Worm (Caenorhabditis elegans) whole organism, midembryonic: ENCODE data around the gene C16C8.9.

ENCODE experiments used
- T22C8.4 ChIP-seq: fragments of 200-800 bp; sonication (Bioruptor generic); IDR thresholded peaks from 2 replicates; pipeline ENCODE4 v1.3.6; 2022; ENCODE audit warnings: missing genetic modification characterization, missing compliant biosample characterization
- cog-1 ChIP-seq: sonication (generic microtip); optimal IDR thresholded peaks from 2 replicates; lab custom pipeline; 2016; ENCODE audit warnings: missing genetic modification characterization, missing compliant biosample characterization
- flt-1 ChIP-seq: fragments of 200-800 bp; sonication (Bioruptor generic); IDR thresholded peaks from 2 replicates; pipeline ENCODE4 v1.3.6; 2022; ENCODE audit warnings: missing genetic modification characterization, missing compliant biosample characterization
- klf-2 ChIP-seq: fragments of 200-800 bp; sonication (Bioruptor generic); conservative IDR thresholded peaks from 2 replicates; pipeline ENCODE4 v1.3.6; 2022; ENCODE audit warnings: missing genetic modification reagents, missing genetic modification characterization, missing compliant biosample characterization
- med-1 ChIP-seq: sonication (generic microtip); optimal IDR thresholded peaks from 2 replicates; lab custom pipeline; 2017; ENCODE audit warnings: missing genetic modification characterization, mild to moderate bottlenecking, missing compliant biosample characterization, antibody characterized with exemption, missing genetic modification reagents; ENCODE audit not compliant: insufficient read depth
- ref-1 ChIP-seq: fragments of 200-800 bp; sonication (Bioruptor generic); conservative IDR thresholded peaks from 2 replicates; pipeline ENCODE4 v1.3.6; 2022; ENCODE audit warnings: missing genetic modification reagents, missing genetic modification characterization, missing compliant biosample characterization
- tab-1 ChIP-seq: fragments of 200-800 bp; sonication (Bioruptor generic); IDR thresholded peaks from 2 replicates; pipeline ENCODE4 v1.3.6; 2022; ENCODE audit warnings: missing genetic modification characterization, missing compliant biosample characterization
- ztf-23 ChIP-seq: fragments of 200-800 bp; sonication (Bioruptor generic); IDR thresholded peaks from 2 replicates; pipeline ENCODE4 v1.3.6; 2022; ENCODE audit warnings: missing genetic modification reagents, missing genetic modification characterization, missing compliant biosample characterization
- ztf-29 ChIP-seq: fragments of 200-800 bp; sonication (Bioruptor generic); IDR thresholded peaks from 2 replicates; pipeline ENCODE4 v1.3.6; 2022; ENCODE audit warnings: missing genetic modification reagents, missing genetic modification characterization, missing compliant biosample characterization

DNA sequence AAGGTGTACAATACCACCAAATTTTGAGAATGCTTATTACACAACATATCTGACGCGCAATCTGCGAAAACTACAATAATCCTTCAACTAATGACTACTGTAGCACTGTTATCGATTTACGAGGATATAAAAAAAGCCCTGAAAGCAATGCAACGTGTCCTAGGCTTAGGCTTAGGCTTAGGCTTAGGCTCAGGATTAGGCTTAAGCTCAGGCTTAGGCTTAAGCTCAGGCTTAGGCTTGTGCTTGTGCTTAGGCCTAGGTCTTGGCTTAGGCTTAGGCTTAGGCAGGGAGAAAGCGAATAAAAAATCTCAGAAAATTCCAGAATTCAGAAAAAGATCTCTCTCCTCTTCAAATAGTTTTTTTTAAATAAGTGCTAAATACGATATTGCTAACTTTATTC is 3.8 kb downstream of the C16C8.9 start:
- TF ChIP-seq cog-1 (tag; lab: Kevin White, UChicago): no peak
- no peak for TF ChIP-seq med-1 (GFP tag; lab: Kevin White, UChicago)
- no peak for TF ChIP-seq ztf-29 (GFP tag; lab: Robert Waterston, UW)
- no peak for TF ChIP-seq klf-2 (GFP tag; lab: Robert Waterston, UW)
- no peak for TF ChIP-seq ref-1
- TF ChIP-seq flt-1 (GFP tag; lab: Robert Waterston, UW): no peak
- TF ChIP-seq T22C8.4 (GFP tag; lab: Robert Waterston, UW): no peak
- TF ChIP-seq tab-1 (GFP tag; lab: Robert Waterston, UW): no peak
- TF ChIP-seq ztf-23 (GFP tag; lab: Robert Waterston, UW): no peak
